Worm (Caenorhabditis elegans) whole organism, L4/young adult: ENCODE data around the gene K08D9.6.

Experiments
- W03F9.2 ChIP-seq: fragments of 150-350 bp; optimal IDR thresholded peaks from 2 replicates; lab custom pipeline; 2014; ENCODE audit warnings: missing biosample characterization, missing genetic modification characterization
- dao-5 ChIP-seq: sonication (generic microtip); optimal IDR thresholded peaks from 2 replicates; lab custom pipeline; 2016; ENCODE audit warnings: missing genotype, missing genetic modification characterization, moderate library complexity, missing compliant biosample characterization
- him-1 ChIP-seq: sonication (generic microtip); optimal IDR thresholded peaks from 2 replicates; lab custom pipeline; 2016; ENCODE audit warnings: missing genotype, missing genetic modification reagents, missing genetic modification characterization, missing compliant biosample characterization

- TF ChIP-seq him-1 (tag; lab: Kevin White, UChicago) (no peak), W03F9.2 (tag; lab: Kevin White, UChicago) (no peak), dao-5 (tag; lab: Kevin White, UChicago) (no peak)
Observed at ce11 chrV:3244703-3245102, 9.9 kb upstream of the K08D9.6 start, which contains the start of gene srj-7.
